Worm (Caenorhabditis elegans) whole organism, L4/young adult: ENCODE measurements around the gene tor-1.

ENCODE experiments used
- W03F9.2 ChIP-seq: fragments of 150-350 bp; optimal IDR thresholded peaks from 2 replicates; lab custom pipeline; 2014; ENCODE audit warnings: missing biosample characterization, missing genetic modification characterization
- dao-5 ChIP-seq: sonication (generic microtip); optimal IDR thresholded peaks from 2 replicates; lab custom pipeline; 2016; ENCODE audit warnings: missing genotype, missing genetic modification characterization, moderate library complexity, missing compliant biosample characterization
- him-1 ChIP-seq: sonication (generic microtip); optimal IDR thresholded peaks from 2 replicates; lab custom pipeline; 2016; ENCODE audit warnings: missing genotype, missing genetic modification reagents, missing genetic modification characterization, missing compliant biosample characterization

The tor-1 gene

DNA sequence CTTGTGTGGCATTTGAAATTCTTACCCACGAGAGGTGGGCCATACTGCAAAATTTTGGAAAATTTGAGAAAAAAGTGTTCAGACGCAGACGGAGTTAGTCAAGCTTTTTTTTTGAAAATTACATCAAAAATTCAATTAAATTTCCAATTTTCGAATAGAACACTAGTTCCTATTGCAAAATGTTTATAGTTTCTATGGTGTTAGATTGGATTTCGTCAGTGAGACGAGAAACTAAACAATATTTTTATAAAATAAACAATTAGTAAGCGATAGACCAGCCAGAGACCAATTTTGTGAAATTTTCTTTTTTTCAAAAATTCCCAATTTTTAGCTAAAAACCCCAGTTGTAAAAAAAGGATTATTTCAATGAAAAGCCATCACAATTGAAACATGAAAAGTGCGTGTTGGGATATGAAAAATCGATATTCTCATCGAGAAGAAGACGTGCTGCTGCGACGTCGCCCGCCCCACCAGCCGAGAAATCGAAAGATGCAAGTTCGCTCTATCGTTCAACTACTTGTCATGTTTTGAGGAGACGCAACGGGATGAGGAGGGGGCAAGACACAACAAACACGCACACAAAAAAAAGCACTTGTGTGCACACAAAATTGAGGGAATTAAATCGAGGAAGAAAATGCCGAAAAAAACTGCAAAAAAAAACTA is 5.7 kb downstream of the tor-1 start, which contains the start of gene dnbp-1:
Gene dnbp-1 (minus strand): TSS at position 51 of the 663 bp plus-strand sequence.
- TF ChIP-seq W03F9.2 = peak; percentile 67
- TF ChIP-seq him-1 (tag; lab: Kevin White, UChicago) = no peak

DNA sequence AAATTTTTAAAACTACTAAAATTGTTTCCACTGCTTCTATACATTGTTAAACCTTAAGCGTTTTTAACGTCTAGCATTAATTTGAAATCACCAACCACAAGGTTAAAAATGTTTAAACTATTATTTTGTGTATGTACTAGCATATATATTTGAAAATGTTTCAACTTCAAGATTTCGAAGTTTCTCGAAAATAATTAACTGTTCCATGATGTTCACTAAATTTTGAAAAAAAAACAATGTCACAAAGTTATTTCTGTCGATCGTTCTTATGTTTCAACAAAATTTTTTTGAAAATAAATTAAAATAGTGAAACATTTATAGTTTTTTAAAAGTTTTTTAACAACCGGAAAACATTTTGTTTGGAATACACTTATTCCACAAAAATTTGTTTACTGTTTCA is 31.0 kb downstream of the tor-1 start:
- no peak for TF ChIP-seq him-1 (tag; lab: Kevin White, UChicago)
- no peak for TF ChIP-seq dao-5
- TF ChIP-seq W03F9.2 = no peak

DNA sequence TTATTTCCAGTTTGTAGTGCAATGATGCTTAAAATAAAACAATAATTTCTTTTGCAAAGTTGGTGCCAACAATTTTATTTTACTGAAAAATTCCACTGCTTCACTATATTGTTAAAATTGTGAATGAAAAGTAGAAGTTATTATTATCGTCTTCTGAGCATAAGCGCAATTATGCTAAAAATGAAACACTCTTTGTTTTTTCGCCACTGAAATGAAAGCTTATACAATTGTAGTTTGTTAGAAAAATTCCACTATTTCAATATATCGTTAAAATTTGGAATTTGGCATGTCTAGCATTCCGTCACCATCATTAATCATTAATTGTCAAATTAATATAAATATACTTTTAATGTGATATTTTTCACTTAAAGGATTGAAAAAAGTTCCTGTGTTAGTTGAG is 31.6 kb downstream of the tor-1 start:
- TF ChIP-seq W03F9.2 (no peak), him-1 (tag; lab: Kevin White, UChicago) (no peak), dao-5 (no peak)

DNA sequence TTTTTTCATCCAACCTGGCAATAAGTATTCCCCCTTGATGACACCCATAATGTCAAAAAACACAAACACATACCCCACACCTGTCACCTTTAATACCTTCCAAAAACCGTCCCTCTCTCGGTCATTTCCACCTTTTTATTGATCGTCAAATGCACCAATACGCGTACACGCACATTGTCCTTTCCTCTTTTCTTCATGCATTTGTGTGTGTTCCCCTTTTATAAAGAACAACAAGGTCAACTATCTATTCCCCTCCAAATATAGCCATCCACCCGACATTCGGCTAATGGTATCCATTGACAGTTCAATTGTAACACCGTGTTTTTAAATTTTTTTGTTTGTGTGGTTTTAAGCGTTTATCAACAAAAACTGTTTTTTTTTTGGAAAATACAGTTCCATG is 40.4 kb downstream of the tor-1 start:
- TF ChIP-seq him-1 (tag; lab: Kevin White, UChicago) = no peak
- no peak for TF ChIP-seq dao-5
- no peak for TF ChIP-seq W03F9.2

DNA sequence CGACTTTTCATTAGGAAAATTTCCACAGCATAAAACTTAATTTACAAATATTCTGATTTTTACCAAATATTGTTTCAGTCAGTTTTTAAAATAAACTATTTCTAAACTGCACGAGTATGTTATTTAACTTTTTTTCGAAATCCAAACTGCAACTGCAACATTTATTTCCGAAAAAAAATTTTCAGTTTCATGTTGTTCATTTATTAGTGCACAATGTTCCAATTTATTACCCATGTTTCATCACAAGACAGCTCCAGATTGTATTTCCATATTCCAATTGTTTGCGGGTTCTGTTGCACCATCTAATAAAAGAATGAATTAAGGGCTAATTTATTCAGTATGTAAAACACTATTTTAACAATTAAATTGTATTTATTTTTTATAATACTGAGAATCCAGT is 44.0 kb downstream of the tor-1 start:
- TF ChIP-seq W03F9.2 (no peak), him-1 (tag; lab: Kevin White, UChicago) (no peak), dao-5 (no peak)

DNA sequence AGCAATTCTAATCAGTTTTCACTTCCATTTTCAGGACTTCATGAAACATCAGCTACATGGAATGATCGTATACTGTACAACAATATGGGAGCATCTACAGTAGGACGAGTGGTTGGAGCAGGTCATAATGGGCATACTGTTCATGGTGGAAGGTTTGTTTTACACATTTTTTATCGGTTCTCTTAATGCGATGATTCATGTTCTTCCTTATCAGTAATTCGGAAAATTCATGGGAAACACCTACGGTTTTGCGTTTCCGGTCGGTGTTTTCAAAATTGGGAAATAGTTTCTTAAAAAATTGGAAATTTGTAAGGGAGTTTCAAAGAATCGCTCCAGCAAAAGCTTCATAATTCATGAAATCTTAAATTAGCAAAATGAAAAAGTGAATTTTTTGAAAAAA is 44.8 kb downstream of the tor-1 start:
- TF ChIP-seq dao-5 (no peak), him-1 (tag; lab: Kevin White, UChicago) (no peak), W03F9.2 (no peak)
